Fruit fly (Drosophila melanogaster) whole organism, larva: ENCODE measurements around the gene CG17329.

Experiments
- noc ChIP-seq: fragments of 200-800 bp; sonication (Bioruptor generic); optimal IDR thresholded peaks from 3 replicates; lab custom pipeline; 2019; ENCODE audit warnings: missing biosample characterization, mild to moderate bottlenecking, missing genetic modification characterization, moderate library complexity

CG17329 gene

dm6 chr2L:16270667-16271485 is 20.2 kb upstream of the CG17329 start:
- peak; percentile 92 for TF ChIP-seq noc (tag; lab: Kevin White, UChicago)

- TF ChIP-seq noc (tag; lab: Kevin White, UChicago) = no peak
Observed at dm6 chr2L:16271486-16271806, 19.6 kb upstream of the CG17329 start.

dm6 chr2L:16272730-16273129 is 18.4 kb upstream of the CG17329 start:
- TF ChIP-seq noc (tag; lab: Kevin White, UChicago) = no peak

dm6 chr2L:16273439-16273838 is 17.6 kb upstream of the CG17329 start:
- TF ChIP-seq noc (tag; lab: Kevin White, UChicago) = no peak

dm6 chr2L:16274100-16274499 is 17.0 kb upstream of the CG17329 start:
- TF ChIP-seq noc (tag; lab: Kevin White, UChicago) = no peak

- no peak for TF ChIP-seq noc (tag; lab: Kevin White, UChicago)
Observed at dm6 chr2L:16275177-16275808, 15.8 kb upstream of the CG17329 start.

- TF ChIP-seq noc (tag; lab: Kevin White, UChicago) = no peak
Observed at dm6 chr2L:16275809-16276178, 15.3 kb upstream of the CG17329 start.

dm6 chr2L:16276820-16277219 is 14.3 kb upstream of the CG17329 start:
- TF ChIP-seq noc (tag; lab: Kevin White, UChicago) = no peak

dm6 chr2L:16277922-16278321 is 13.2 kb upstream of the CG17329 start:
- no peak for TF ChIP-seq noc (tag; lab: Kevin White, UChicago)

dm6 chr2L:16278842-16279241 is 12.2 kb upstream of the CG17329 start:
- TF ChIP-seq noc (tag; lab: Kevin White, UChicago) = no peak

dm6 chr2L:16279774-16280252 is 11.3 kb upstream of the CG17329 start:
- peak; percentile 67 for TF ChIP-seq noc (tag; lab: Kevin White, UChicago)

- no peak for TF ChIP-seq noc (tag; lab: Kevin White, UChicago)
Observed at dm6 chr2L:16281419-16282076, 9.5 kb upstream of the CG17329 start.

dm6 chr2L:16282077-16282471 is 9.0 kb upstream of the CG17329 start:
- no peak for TF ChIP-seq noc (tag; lab: Kevin White, UChicago)

dm6 chr2L:16282856-16283255 is 8.2 kb upstream of the CG17329 start:
- TF ChIP-seq noc (tag; lab: Kevin White, UChicago) = no peak

- TF ChIP-seq noc (tag; lab: Kevin White, UChicago) = peak; percentile 72
Observed at dm6 chr2L:16284306-16285299, 6.5 kb upstream of the CG17329 start.
